Fruit fly (Drosophila melanogaster): Measurements from ENCODE around the gene Dd.
A peak's percentile ranks its signal among the peaks of the same experiment; 100 is the strongest.

Dd gene

DNA sequence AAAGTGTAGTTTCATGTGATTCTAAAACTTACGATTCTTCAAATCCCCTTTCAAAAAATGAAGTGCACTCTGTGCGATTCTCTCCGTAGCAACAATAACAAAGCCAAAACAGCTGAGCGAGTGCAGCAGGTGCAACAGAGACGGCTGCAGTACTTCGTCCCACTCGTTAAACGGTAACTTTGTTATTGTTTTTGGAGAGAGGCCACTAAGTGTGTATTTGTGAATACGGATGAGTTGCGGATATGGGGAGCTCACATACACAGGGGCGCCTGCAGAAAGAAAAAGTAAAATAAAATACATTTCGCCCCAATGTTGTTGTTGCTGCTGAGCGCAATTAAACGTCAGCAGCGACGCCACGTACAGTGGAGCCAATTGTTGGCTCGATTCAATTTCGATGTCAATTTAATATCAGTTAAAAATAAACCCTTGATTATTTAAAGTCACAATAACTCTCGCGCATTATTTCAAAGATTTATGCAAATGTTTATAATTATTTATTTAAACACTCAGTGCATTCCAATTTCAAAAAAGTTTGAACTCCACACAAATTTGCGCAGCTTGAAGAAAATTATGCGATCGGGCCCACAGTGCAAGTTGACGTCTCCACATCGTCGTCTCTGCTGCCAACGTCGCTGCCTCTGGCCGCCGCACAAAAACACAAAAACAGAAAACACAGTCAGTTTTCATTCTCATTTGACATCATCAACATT, 43.7 kb upstream of the Dd start (continued):
- TF ChIP-seq Sox102F (GFP tag; optimal IDR thresholded peaks at IDR 0.05) = peak; percentile 99
- TF ChIP-seq Smox (GFP tag; optimal IDR thresholded peaks at IDR 0.05) = peak; percentile 98
- TF ChIP-seq CG8119 (GFP tag; IDR thresholded peaks at IDR 0.05) = peak; percentile 99
- peak; percentile 97 for TF ChIP-seq CG9139 (GFP tag; optimal IDR thresholded peaks at IDR 0.05)
- peak; percentile 98 for TF ChIP-seq CG6854 (GFP tag; optimal IDR thresholded peaks at IDR 0.05)
- peak; percentile 99 for TF ChIP-seq CG10669 (GFP tag; optimal IDR thresholded peaks at IDR 0.05)
- TF ChIP-seq Eip75B (GFP tag; optimal IDR thresholded peaks at IDR 0.05) = peak; percentile 99
- peak; percentile 97 for TF ChIP-seq CG1621 (tag; optimal IDR thresholded peaks at IDR 0.05)
- TF ChIP-seq CG15336 (GFP tag; IDR thresholded peaks at IDR 0.05) = peak; percentile 98

DNA sequence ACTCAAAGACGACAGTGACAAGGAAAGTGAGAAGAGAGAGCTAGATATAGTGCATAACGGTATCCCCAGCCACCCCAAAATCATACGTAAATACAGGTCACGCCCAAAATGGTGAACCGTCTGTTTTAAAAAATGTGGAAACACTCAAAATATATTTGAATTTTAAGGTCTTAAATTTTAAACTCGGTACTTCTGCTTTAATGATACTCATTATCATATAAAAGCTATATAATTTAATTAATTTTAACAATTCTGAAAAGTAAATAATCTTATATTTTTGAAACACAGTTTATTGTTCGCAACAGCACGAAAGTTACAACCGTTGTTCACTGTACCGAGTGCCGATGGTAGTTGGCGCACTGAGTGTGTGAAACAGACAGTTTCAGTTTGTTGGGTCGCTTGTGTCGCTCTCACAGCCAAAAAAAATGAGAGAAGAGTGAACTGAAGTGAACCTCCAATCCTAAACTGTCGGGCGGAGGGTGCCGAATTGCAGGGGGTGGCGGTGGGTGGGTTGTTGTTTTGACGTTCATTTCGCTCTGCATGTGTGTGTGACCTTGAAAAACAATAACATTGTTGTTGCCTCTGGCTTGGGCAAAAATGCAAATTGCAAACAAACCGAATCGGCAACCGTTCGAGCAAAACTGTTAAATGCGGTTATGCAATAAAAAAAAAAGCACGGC, 42.6 kb upstream of the Dd start:
- TF ChIP-seq CG6808 (GFP tag; optimal IDR thresholded peaks at IDR 0.05) = peak; percentile 67
- peak; percentile 79 for TF ChIP-seq CG11902 (GFP tag; optimal IDR thresholded peaks at IDR 0.05)
- peak; percentile 75 for TF ChIP-seq CG6792 (GFP tag; optimal IDR thresholded peaks at IDR 0.05)
- TF ChIP-seq fkh (GFP tag; optimal IDR thresholded peaks at IDR 0.05) = peak; percentile 56
- peak; percentile 82 for TF ChIP-seq eg (GFP tag; IDR thresholded peaks at IDR 0.05)
- peak; percentile 84 for TF ChIP-seq net (GFP tag; optimal IDR thresholded peaks at IDR 0.05)
- TF ChIP-seq fd85E (GFP tag; optimal IDR thresholded peaks at IDR 0.05) = no peak
- peak; percentile 91 for TF ChIP-seq CG4318 (GFP tag; optimal IDR thresholded peaks at IDR 0.05)
- TF ChIP-seq Sox14 (GFP tag; optimal IDR thresholded peaks at IDR 0.05) = peak; percentile 28
- peak; percentile 96 for TF ChIP-seq CG32006 (GFP tag; optimal IDR thresholded peaks at IDR 0.05)
- TF ChIP-seq ss (GFP tag; optimal IDR thresholded peaks at IDR 0.05) = peak; percentile 63 to 76
- peak; percentile 26 for TF ChIP-seq Ets21C (GFP tag; optimal IDR thresholded peaks at IDR 0.05)
- TF ChIP-seq Smox (GFP tag; optimal IDR thresholded peaks at IDR 0.05) = peak; percentile 66
- peak; percentile 95 for TF ChIP-seq CG8119 (GFP tag; IDR thresholded peaks at IDR 0.05)
- peak; percentile 66 for TF ChIP-seq CG3032 (tag; optimal IDR thresholded peaks at IDR 0.05)
- TF ChIP-seq Met (GFP tag; optimal IDR thresholded peaks at IDR 0.05) = peak; percentile 56
- TF ChIP-seq CG8319 (GFP tag; optimal IDR thresholded peaks at IDR 0.05) = peak; percentile 43
- TF ChIP-seq Eip78C (GFP tag) = peak; percentile 94
- TF ChIP-seq pdm3 (GFP tag; optimal IDR thresholded peaks at IDR 0.05) = peak; percentile 78
- peak; percentile 74 for TF ChIP-seq Ets96B (tag; optimal IDR thresholded peaks at IDR 0.05)
- peak; percentile 66 for TF ChIP-seq topi (GFP tag; optimal IDR thresholded peaks at IDR 0.05)
- peak; percentile 2 to 71 for TF ChIP-seq salr (GFP tag; optimal IDR thresholded peaks at IDR 0.05)
- TF ChIP-seq CG1621 (tag; optimal IDR thresholded peaks at IDR 0.05) = peak; percentile 57
- TF ChIP-seq CG7368 (GFP tag; optimal IDR thresholded peaks at IDR 0.05) = peak; percentile 64
- TF ChIP-seq CG11762 (GFP tag; optimal IDR thresholded peaks at IDR 0.05; ENCODE audit: insufficient read depth) = peak; percentile 72
- peak; percentile 42 for TF ChIP-seq CG31627 (GFP tag; optimal IDR thresholded peaks at IDR 0.05)
- TF ChIP-seq CG11294 (GFP tag; IDR thresholded peaks at IDR 0.05) = peak; percentile 69; the same call in 1 of the 2 replicates
- TF ChIP-seq OdsH (GFP tag; optimal IDR thresholded peaks at IDR 0.05) = peak; percentile 86
- no peak for TF ChIP-seq CG6276 (GFP tag; optimal IDR thresholded peaks at IDR 0.05)
- TF ChIP-seq Blimp-1 (GFP tag; optimal IDR thresholded peaks at IDR 0.05) = peak; percentile 57
- TF ChIP-seq esn (GFP tag; optimal IDR thresholded peaks at IDR 0.05) = peak; percentile 72
- peak; percentile 78 for TF ChIP-seq CG34406 (GFP tag; optimal IDR thresholded peaks at IDR 0.05)
- TF ChIP-seq Gug (GFP tag; IDR thresholded peaks at IDR 0.05) = peak; percentile 43
- TF ChIP-seq CG8632 (GFP tag; optimal IDR thresholded peaks at IDR 0.05) = peak; percentile 61
- TF ChIP-seq Eip93F (GFP tag; optimal IDR thresholded peaks at IDR 0.05) = peak; percentile 71
- TF ChIP-seq CG10631 (GFP tag; optimal IDR thresholded peaks at IDR 0.05) = peak; percentile 78
- TF ChIP-seq svp (GFP tag) = peak; percentile 90
- TF ChIP-seq cyc (GFP tag; optimal IDR thresholded peaks at IDR 0.05) = peak; percentile 48
- TF ChIP-seq achi (GFP tag; optimal IDR thresholded peaks at IDR 0.05) = peak; percentile 74
- TF ChIP-seq CG6854 (GFP tag; optimal IDR thresholded peaks at IDR 0.05) = peak; percentile 62
- peak; percentile 63 for TF ChIP-seq spab (GFP tag; optimal IDR thresholded peaks at IDR 0.05)
- TF ChIP-seq Hr4 (GFP tag; optimal IDR thresholded peaks at IDR 0.05) = peak; percentile 79
